Worm (Caenorhabditis elegans): ENCODE results near the gene C42C1.9.

The C42C1.9 gene

ce11 chrIV:12282873-12283272 is 6.4 kb upstream of the C42C1.9 start, which contains the start of gene hpo-12:
Gene hpo-12, plus strand, starts transcription at chrIV:12283173.
- TF ChIP-seq unc-62 (GFP tag; optimal IDR thresholded peaks at IDR 0.05 in 1 of 2) (peak in 1 of 2 experiments; percentile 44), unc-62 (tag; optimal IDR thresholded peaks at IDR 0.05) (no peak), lin-1 (GFP tag; IDR thresholded peaks at IDR 0.05) (no peak)

ce11 chrIV:12287628-12288027 is 1.6 kb upstream of the C42C1.9 start, which contains the start of gene erl-1:
Gene erl-1, plus strand, starts transcription at chrIV:12287928.
- no peak for TF ChIP-seq Y75B8A.6 (GFP tag; IDR thresholded peaks at IDR 0.05)
- TF ChIP-seq sdz-12 (GFP tag; optimal IDR thresholded peaks at IDR 0.05), result no peak
- no peak for TF ChIP-seq dmd-9 (GFP tag; IDR thresholded peaks at IDR 0.05)
- TF ChIP-seq mdt-29 (GFP tag; IDR thresholded peaks at IDR 0.05), result no peak
- no peak for TF ChIP-seq php-3 (GFP tag; IDR thresholded peaks at IDR 0.05)
- TF ChIP-seq fkh-10 (GFP tag; optimal IDR thresholded peaks at IDR 0.05), result no peak
- no peak for TF ChIP-seq egl-27 (tag; optimal IDR thresholded peaks at IDR 0.05)
- TF ChIP-seq mdl-1 (tag; optimal IDR thresholded peaks at IDR 0.05), result no peak
- TF ChIP-seq F37D6.2 (tag; optimal IDR thresholded peaks at IDR 0.05), result no peak
- TF ChIP-seq nhr-42 (GFP tag; IDR thresholded peaks at IDR 0.05), result no peak
- TF ChIP-seq nhr-76 (tag; optimal IDR thresholded peaks at IDR 0.05), result no peak
- TF ChIP-seq snpc-4 (tag; optimal IDR thresholded peaks at IDR 0.05), result no peak

ce11 chrIV:12290744-12291143 is 1.5 kb downstream of the C42C1.9 start, which contains the start of gene C42C1.8:
Gene C42C1.8, plus strand, starts transcription at chrIV:12291044.
- no peak for TF ChIP-seq aha-1 (tag)
- no peak for TF ChIP-seq vab-7 (GFP tag; IDR thresholded peaks at IDR 0.05)
- no peak for TF ChIP-seq lin-39 (tag; optimal IDR thresholded peaks at IDR 0.05)
- no peak for TF ChIP-seq egl-27 (tag; optimal IDR thresholded peaks at IDR 0.05)
- TF ChIP-seq dmd-8 (GFP tag; IDR thresholded peaks at IDR 0.05), result no peak
- no peak for TF ChIP-seq egl-43 (GFP tag; IDR thresholded peaks at IDR 0.05)
- TF ChIP-seq lin-29 (GFP tag; IDR thresholded peaks at IDR 0.05), result no peak
- TF ChIP-seq php-3 (GFP tag; IDR thresholded peaks at IDR 0.05), result no peak
- no peak for TF ChIP-seq jun-1 (tag; optimal IDR thresholded peaks at IDR 0.05)
- TF ChIP-seq arid-1 (GFP tag; conservative IDR thresholded peaks at IDR 0.05), result no peak
- no peak for TF ChIP-seq nhr-10 (tag; optimal IDR thresholded peaks at IDR 0.05)
- TF ChIP-seq dmd-6 (GFP tag; IDR thresholded peaks at IDR 0.05), result no peak
- TF ChIP-seq lir-3 (tag; optimal IDR thresholded peaks at IDR 0.05), result no peak
- no peak for TF ChIP-seq fos-1 (tag; optimal IDR thresholded peaks at IDR 0.05)
- no peak for TF ChIP-seq ama-1 (optimal IDR thresholded peaks at IDR 0.05)

ce11 chrIV:12294770-12295169 is 5.5 kb downstream of the C42C1.9 start:
- peak; percentile 89 for TF ChIP-seq set-16 (GFP tag; IDR thresholded peaks at IDR 0.05)
- peak; percentile 46; the same call in 1 of the 2 replicates for TF ChIP-seq egl-43 (GFP tag; IDR thresholded peaks at IDR 0.05)
- peak; percentile 23; the same call in 1 of the 2 replicates for TF ChIP-seq lin-38 (GFP tag; IDR thresholded peaks at IDR 0.05)

- TF ChIP-seq aha-1 (tag) (peak; percentile 4), lin-15B (tag; optimal IDR thresholded peaks at IDR 0.05) (no peak)
Observed at ce11 chrIV:12301161-12301560, 11.9 kb downstream of the C42C1.9 start, which contains the start of gene oac-59. Gene oac-59, minus strand, starts transcription at chrIV:12301261.

- TF ChIP-seq hlh-11 (tag; optimal IDR thresholded peaks at IDR 0.05), result peak; percentile 20
- no peak for TF ChIP-seq daf-12 (tag; optimal IDR thresholded peaks at IDR 0.05)
- TF ChIP-seq nhr-28 (tag; optimal IDR thresholded peaks at IDR 0.05), result peak; percentile 76
- no peak for TF ChIP-seq Y75B8A.6 (GFP tag; IDR thresholded peaks at IDR 0.05)
- no peak for TF ChIP-seq daf-19 (GFP tag; conservative IDR thresholded peaks at IDR 0.05)
- TF ChIP-seq dve-1 (tag; optimal IDR thresholded peaks at IDR 0.05; ENCODE audit: insufficient read depth), result peak; percentile 54
- no peak for TF ChIP-seq unc-62 (GFP tag; optimal IDR thresholded peaks at IDR 0.05 in 1 of 2)
- TF ChIP-seq unc-62 (tag; optimal IDR thresholded peaks at IDR 0.05), result no peak
- no peak for TF ChIP-seq daf-16 (GFP tag; optimal IDR thresholded peaks at IDR 0.05)
- peak; percentile 48 for TF ChIP-seq daf-16 (tag; optimal IDR thresholded peaks at IDR 0.05)
- TF ChIP-seq pqm-1 (tag; optimal IDR thresholded peaks at IDR 0.05), result peak; percentile 89
- peak; percentile 66 for TF ChIP-seq php-3 (GFP tag; IDR thresholded peaks at IDR 0.05)
- TF ChIP-seq nhr-11 (tag; optimal IDR thresholded peaks at IDR 0.05), result no peak
Observed at ce11 chrIV:12302885-12303284, 13.6 kb downstream of the C42C1.9 start.

Measured in whole organism, L4 larva.